Worm (Caenorhabditis elegans) whole organism, L1 larva: Measurements from ENCODE around the gene unc-3.
A peak's percentile ranks its signal among the peaks of the same experiment; 100 is the strongest.

Experiments used
- C16A3.4 ChIP-seq: fragments of 150-350 bp; optimal IDR thresholded peaks from 2 replicates; lab custom pipeline; 2014; ENCODE audit warnings: missing biosample characterization, missing genetic modification characterization
- Y116A8C.19 ChIP-seq: sonication (generic microtip); optimal IDR thresholded peaks from 2 replicates; lab custom pipeline; 2016; ENCODE audit warnings: missing compliant biosample characterization, missing genetic modification characterization, borderline replicate concordance
- aly-2 ChIP-seq: fragments of 150-350 bp; optimal IDR thresholded peaks from 2 replicates; lab custom pipeline; 2014; ENCODE audit warnings: missing biosample characterization, missing genetic modification characterization
- blmp-1 ChIP-seq: fragments of 150-350 bp; optimal IDR thresholded peaks from 2 replicates; lab custom pipeline; 2014; ENCODE audit warnings: missing biosample characterization, missing genetic modification characterization
- ceh-88 ChIP-seq: fragments of 200-800 bp; sonication (Bioruptor generic); IDR thresholded peaks from 2 replicates; pipeline ENCODE4 v1.3.6; 2022; ENCODE audit warnings: missing genetic modification characterization, missing compliant biosample characterization
- dsc-1 ChIP-seq: sonication (generic microtip); optimal IDR thresholded peaks from 2 replicates; lab custom pipeline; 2016; ENCODE audit warnings: mild to moderate bottlenecking, missing genetic modification characterization, missing compliant biosample characterization
- efl-1 ChIP-seq, 4 experiments: fragments of 150-350 bp; optimal IDR thresholded peaks in 3 of 4; peaks in 1 of 4; 1 replicate in 1 of 4; 2 replicates in 3 of 4; lab custom pipeline; 2014; ENCODE audit warnings: missing biosample characterization in 2 of 4, missing genetic modification characterization in 2 of 4, missing genetic modification reagents in 2 of 4
- efl-3 ChIP-seq: fragments of 200-800 bp; sonication (Bioruptor generic); optimal IDR thresholded peaks from 2 replicates; lab custom pipeline; 2018; ENCODE audit warnings: mild to moderate bottlenecking, missing genetic modification characterization, missing compliant biosample characterization
- elt-2 ChIP-seq: sonication (generic microtip); optimal IDR thresholded peaks from 2 replicates; lab custom pipeline; 2016; ENCODE audit warnings: missing genetic modification characterization, mild to moderate bottlenecking, inconsistent platforms, missing compliant biosample characterization, missing genetic modification reagents
- fkh-4 ChIP-seq: sonication (generic microtip); optimal IDR thresholded peaks from 2 replicates; lab custom pipeline; 2016; ENCODE audit warnings: missing compliant biosample characterization, missing genetic modification characterization, borderline replicate concordance
- fos-1 ChIP-seq: fragments of 150-350 bp; optimal IDR thresholded peaks from 2 replicates; lab custom pipeline; 2014; ENCODE audit warnings: missing biosample characterization, missing genetic modification characterization
- grh-1 ChIP-seq: fragments of 200-800 bp; sonication (Bioruptor generic); IDR thresholded peaks from 2 replicates; pipeline ENCODE4 v1.3.6; 2022; ENCODE audit warnings: missing genetic modification reagents, missing genetic modification characterization, missing compliant biosample characterization
- lin-13 ChIP-seq: fragments of 150-350 bp; optimal IDR thresholded peaks from 2 replicates; lab custom pipeline; 2014; ENCODE audit warnings: missing biosample characterization, missing genetic modification reagents, missing genetic modification characterization
- lin-14 ChIP-seq: fragments of 200-800 bp; sonication (Bioruptor generic); optimal IDR thresholded peaks from 2 replicates; lab custom pipeline; 2018; ENCODE audit warnings: mild to moderate bottlenecking, missing genetic modification characterization, moderate library complexity, missing compliant biosample characterization
- lin-15B ChIP-seq: fragments of 150-350 bp; sonication (generic microtip); optimal IDR thresholded peaks from 3 replicates; lab custom pipeline; 2014; ENCODE audit warnings: missing biosample characterization, missing genetic modification characterization
- lin-39 ChIP-seq: fragments of 150-350 bp; optimal IDR thresholded peaks from 2 replicates; lab custom pipeline; 2014; ENCODE audit warnings: missing biosample characterization, missing genetic modification reagents, missing genetic modification characterization
- mab-9 ChIP-seq: fragments of 200-800 bp; sonication (Bioruptor generic); IDR thresholded peaks from 2 replicates; pipeline ENCODE4 v1.3.6; 2022; ENCODE audit warnings: missing genetic modification reagents, missing genetic modification characterization, missing compliant biosample characterization
- mdl-1 ChIP-seq, 2 experiments: fragments of 150-350 bp; optimal IDR thresholded peaks; 2 replicates each; lab custom pipeline; 2014 to 2017; ENCODE audit warnings: missing biosample characterization in 2 of 2, missing genetic modification characterization in 2 of 2, inconsistent platforms in 1 of 2
- mef-2 ChIP-seq: fragments of 150-350 bp; optimal IDR thresholded peaks from 2 replicates; lab custom pipeline; 2014; ENCODE audit warnings: missing biosample characterization, missing genetic modification characterization
- mep-1 ChIP-seq: fragments of 150-350 bp; optimal IDR thresholded peaks from 2 replicates; lab custom pipeline; 2014; ENCODE audit warnings: missing biosample characterization, missing genetic modification characterization
- nhr-11 ChIP-seq: fragments of 150-350 bp; optimal IDR thresholded peaks from 2 replicates; lab custom pipeline; 2014; ENCODE audit warnings: missing biosample characterization, missing genetic modification characterization
- nhr-19 ChIP-seq: fragments of 200-800 bp; sonication (Bioruptor generic); conservative IDR thresholded peaks from 2 replicates; pipeline ENCODE4 v1.3.6; 2022; ENCODE audit warnings: missing genetic modification characterization, missing compliant biosample characterization
- nhr-20 ChIP-seq: sonication (generic microtip); optimal IDR thresholded peaks from 2 replicates; lab custom pipeline; 2016; ENCODE audit warnings: mild to moderate bottlenecking, missing genetic modification characterization, missing compliant biosample characterization
- nhr-47 ChIP-seq: sonication (generic microtip); optimal IDR thresholded peaks from 2 replicates; lab custom pipeline; 2016; ENCODE audit warnings: mild to moderate bottlenecking, missing genetic modification characterization, moderate library complexity, missing compliant biosample characterization
- nhr-85 ChIP-seq: sonication (generic microtip); peaks from one replicate; lab custom pipeline; 2016; ENCODE audit warnings: missing genetic modification characterization, inconsistent platforms, missing compliant biosample characterization
- rnt-1 ChIP-seq: sonication (generic microtip); optimal IDR thresholded peaks from 2 replicates; lab custom pipeline; 2016; ENCODE audit warnings: mild to moderate bottlenecking, missing genetic modification characterization, moderate library complexity, missing compliant biosample characterization
- skn-1 ChIP-seq: fragments of 150-350 bp; optimal IDR thresholded peaks from 2 replicates; lab custom pipeline; 2014; ENCODE audit warnings: missing biosample characterization, missing genetic modification characterization
- snu-23 ChIP-seq: sonication (generic microtip); optimal IDR thresholded peaks from 2 replicates; lab custom pipeline; 2016; ENCODE audit warnings: missing genetic modification characterization, missing compliant biosample characterization
- sptf-1 ChIP-seq: fragments of 150-350 bp; optimal IDR thresholded peaks from 2 replicates; lab custom pipeline; 2014; ENCODE audit warnings: missing biosample characterization, missing genetic modification characterization
- sup-37 ChIP-seq: fragments of 200-800 bp; sonication (Bioruptor generic); optimal IDR thresholded peaks from 2 replicates; lab custom pipeline; 2018; ENCODE audit warnings: mild to moderate bottlenecking, missing genetic modification characterization, missing compliant biosample characterization
- tlp-1 ChIP-seq: fragments of 150-350 bp; optimal IDR thresholded peaks from 2 replicates; lab custom pipeline; 2014; ENCODE audit warnings: missing biosample characterization, missing genetic modification characterization
- ztf-4 ChIP-seq: fragments of 150-350 bp; optimal IDR thresholded peaks from 2 replicates; lab custom pipeline; 2014; ENCODE audit warnings: missing biosample characterization, missing genetic modification characterization

unc-3 gene

ce11 chrX:14736955-14737621 is 36.2 kb upstream of the unc-3 start (continued):
- TF ChIP-seq dsc-1 (tag; lab: Kevin White, UChicago) (peak; percentile 60), sptf-1 (tag; lab: Kevin White, UChicago) (no peak), mab-9 (GFP tag; lab: Robert Waterston, UW) (no peak), fkh-4 (tag; lab: Kevin White, UChicago) (no peak), snu-23 (GFP tag; lab: Kevin White, UChicago) (peak; percentile 26), nhr-20 (tag; lab: Kevin White, UChicago) (peak; percentile 59), Y116A8C.19 (tag; lab: Kevin White, UChicago) (no peak), rnt-1 (tag; lab: Kevin White, UChicago) (no peak), blmp-1 (peak; percentile 63), mef-2 (tag; lab: Kevin White, UChicago) (no peak), aly-2 (no peak), nhr-19 (GFP tag; lab: Robert Waterston, UW) (peak; percentile 20; the same call in 1 of the 2 replicates), nhr-11 (tag; lab: Kevin White, UChicago) (no peak), fos-1 (tag; lab: Kevin White, UChicago) (no peak), sup-37 (GFP tag; lab: Kevin White, UChicago) (no peak), grh-1 (GFP tag; lab: Robert Waterston, UW) (no peak), lin-14 (peak; percentile 21)
- TF ChIP-seq, all 84 proteins: peak for 15

DNA sequence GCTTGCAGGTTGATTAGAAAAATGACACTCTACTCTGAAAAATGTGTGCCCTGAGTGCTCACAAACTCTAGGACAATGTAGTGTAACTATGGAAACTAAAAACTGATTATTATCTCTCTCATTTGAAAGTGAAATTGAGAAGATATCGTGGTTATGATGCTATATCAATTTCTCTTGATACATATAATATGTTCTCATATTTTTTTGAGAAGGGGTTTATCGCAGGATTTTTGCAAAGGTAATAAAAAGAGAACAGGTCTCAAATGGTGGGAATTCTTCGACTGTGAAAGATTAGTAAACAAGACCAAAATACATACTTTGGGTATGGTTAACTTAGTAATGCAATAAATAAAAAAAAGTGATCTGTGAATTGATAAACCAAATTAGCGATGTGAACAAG is 35.7 kb upstream of the unc-3 start:
- TF ChIP-seq skn-1 (no peak), blmp-1 (peak; percentile 39), lin-13 (GFP tag; lab: Kevin White, UChicago) (no peak), efl-1 (optimal IDR thresholded peaks at IDR 0.05; lab: Kevin White, UChicago) (no peak), efl-1 (GFP tag; optimal IDR thresholded peaks at IDR 0.05 in 1 of 2; lab: Kevin White, UChicago) (peak in 1 of 2 experiments; percentile 64), Y116A8C.19 (tag; lab: Kevin White, UChicago) (no peak), mep-1 (tag; lab: Kevin White, UChicago) (no peak)

ce11 chrX:14739466-14739865 is 33.9 kb upstream of the unc-3 start:
- TF ChIP-seq elt-2 (tag; lab: Kevin White, UChicago) (peak; percentile 30), mdl-1 (tag; optimal IDR thresholded peaks at IDR 0.05; lab: Kevin White, UChicago) (no peak)

DNA sequence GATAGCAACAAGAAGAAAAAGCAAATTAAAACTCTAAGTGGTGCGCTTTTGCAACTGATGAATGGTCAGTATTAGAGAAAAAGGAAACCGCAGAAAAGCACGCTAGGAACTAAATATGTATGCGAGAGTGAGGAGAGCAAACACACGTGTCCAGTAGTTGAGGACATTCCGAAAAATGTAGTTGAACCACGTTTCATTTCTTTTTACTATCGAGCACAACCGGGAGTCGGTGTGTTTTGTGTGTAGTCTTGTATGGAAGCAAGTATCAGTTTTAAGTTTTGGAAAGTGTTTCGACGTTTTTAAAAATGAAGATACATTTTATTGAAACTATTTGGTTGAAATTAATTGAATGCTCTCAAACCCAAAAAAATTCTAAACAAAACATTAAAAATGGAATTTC is 33.3 kb upstream of the unc-3 start, which contains the start of gene C05G5.1:
C05G5.1 (minus strand) TSS at position 101 of the 400 bp plus-strand sequence.
- TF ChIP-seq Y116A8C.19 (tag; lab: Kevin White, UChicago) (no peak), lin-14 (peak; percentile 47), aly-2 (no peak)

- no peak for TF ChIP-seq nhr-47 (tag; lab: Kevin White, UChicago)
- peak; percentile 36 for TF ChIP-seq ztf-4 (tag; lab: Kevin White, UChicago)
- TF ChIP-seq C16A3.4 (tag; lab: Kevin White, UChicago): no peak
- TF ChIP-seq nhr-11 (tag; lab: Kevin White, UChicago): no peak
Observed at ce11 chrX:14743210-14743609, 30.1 kb upstream of the unc-3 start.

- TF ChIP-seq efl-3 (GFP tag; lab: Kevin White, UChicago) (no peak), tlp-1 (no peak), lin-15B (tag; lab: Kevin White, UChicago) (no peak), lin-39 (tag; lab: Kevin White, UChicago) (no peak), ceh-88 (GFP tag; lab: Robert Waterston, UW) (no peak), nhr-85 (tag; lab: Kevin White, UChicago) (no peak)
Observed at ce11 chrX:14743780-14744179, 29.6 kb upstream of the unc-3 start, which contains the start of gene C05G5.7. Gene C05G5.7, minus strand, starts transcription at chrX:14743780.
